Fruit fly (Drosophila melanogaster) ovary, adult (tissue): ENCODE data around the gene Tmem43.

Experiments used
- CG17801 ChIP-seq: fragments of 200-800 bp; optimal IDR thresholded peaks from 2 replicates; lab custom pipeline; 2019; ENCODE audit warnings: missing biosample characterization, mild to moderate bottlenecking, missing genetic modification characterization, moderate library complexity; ENCODE audit not compliant: partially characterized antibody

The Tmem43 gene

DNA sequence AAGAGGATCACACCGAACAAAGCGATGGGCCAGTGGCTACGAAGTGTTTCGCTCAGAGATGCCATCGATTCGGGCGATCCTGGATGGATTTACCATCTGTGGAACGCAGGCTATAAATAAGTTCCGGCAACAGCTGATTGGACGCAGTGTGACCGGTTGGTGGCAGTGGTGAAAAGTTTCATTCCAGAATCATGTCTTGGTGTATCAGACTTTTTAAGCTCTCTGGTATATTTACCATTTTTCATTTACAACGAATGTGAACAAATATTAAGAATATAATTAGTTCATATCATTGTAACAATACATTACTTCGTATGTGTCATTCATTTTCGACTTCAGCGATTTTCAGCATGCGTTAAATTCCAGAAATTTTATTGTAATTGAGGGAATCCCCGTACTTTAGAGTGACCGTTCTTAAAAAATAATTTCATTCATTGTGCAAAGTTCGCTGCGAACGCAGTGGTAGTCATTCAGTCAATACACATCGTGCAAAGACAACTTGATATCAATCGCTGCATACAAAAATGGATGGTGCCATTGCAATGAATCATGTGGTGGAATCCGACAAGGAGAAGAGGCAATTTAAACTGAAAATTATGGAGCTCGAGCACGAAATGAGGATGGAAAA lies at the start of gene Tmem43:
Gene Tmem43, minus strand, starts transcription at position 152 of the 628 bp plus-strand sequence.
- no peak for TF ChIP-seq CG17801

DNA sequence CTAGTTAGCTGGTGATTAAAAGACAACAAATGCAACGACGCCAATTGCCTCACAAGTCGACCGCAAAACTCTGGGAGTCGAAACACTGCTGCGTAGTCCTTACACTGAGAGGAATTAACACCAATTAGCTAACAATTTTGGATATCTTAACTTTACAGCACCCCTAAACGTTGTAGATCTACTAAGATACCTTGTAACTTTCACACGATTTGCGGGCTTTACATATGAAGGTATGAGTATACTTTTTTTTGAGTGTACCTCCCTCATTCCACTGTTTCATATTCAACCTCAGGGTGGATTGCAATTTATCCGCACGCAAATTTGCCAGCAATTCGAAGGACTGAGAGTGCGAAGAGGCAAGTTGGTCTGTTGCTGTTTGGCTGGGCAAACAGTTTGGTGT lies 48.6 kb upstream of the Tmem43 start:
- no peak for TF ChIP-seq CG17801

DNA sequence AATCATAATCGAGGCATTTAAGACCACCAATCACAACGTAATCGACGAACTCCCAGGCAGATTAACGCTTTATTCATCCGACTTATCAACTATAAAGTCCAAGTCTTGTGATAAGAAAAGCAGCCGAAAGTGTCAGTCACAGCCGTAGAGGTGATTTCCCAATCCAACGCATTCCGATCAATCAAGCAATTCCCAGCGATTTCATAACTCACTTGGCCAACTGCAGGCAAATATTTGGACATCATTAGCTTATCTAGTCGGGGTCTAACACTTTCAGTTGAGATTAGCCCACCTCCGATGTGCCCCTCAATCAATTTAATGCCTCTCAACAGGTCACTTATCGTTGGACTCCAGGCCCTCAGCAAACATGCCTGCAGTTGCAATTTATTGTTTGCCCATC lies 48.1 kb upstream of the Tmem43 start:
- no peak for TF ChIP-seq CG17801

DNA sequence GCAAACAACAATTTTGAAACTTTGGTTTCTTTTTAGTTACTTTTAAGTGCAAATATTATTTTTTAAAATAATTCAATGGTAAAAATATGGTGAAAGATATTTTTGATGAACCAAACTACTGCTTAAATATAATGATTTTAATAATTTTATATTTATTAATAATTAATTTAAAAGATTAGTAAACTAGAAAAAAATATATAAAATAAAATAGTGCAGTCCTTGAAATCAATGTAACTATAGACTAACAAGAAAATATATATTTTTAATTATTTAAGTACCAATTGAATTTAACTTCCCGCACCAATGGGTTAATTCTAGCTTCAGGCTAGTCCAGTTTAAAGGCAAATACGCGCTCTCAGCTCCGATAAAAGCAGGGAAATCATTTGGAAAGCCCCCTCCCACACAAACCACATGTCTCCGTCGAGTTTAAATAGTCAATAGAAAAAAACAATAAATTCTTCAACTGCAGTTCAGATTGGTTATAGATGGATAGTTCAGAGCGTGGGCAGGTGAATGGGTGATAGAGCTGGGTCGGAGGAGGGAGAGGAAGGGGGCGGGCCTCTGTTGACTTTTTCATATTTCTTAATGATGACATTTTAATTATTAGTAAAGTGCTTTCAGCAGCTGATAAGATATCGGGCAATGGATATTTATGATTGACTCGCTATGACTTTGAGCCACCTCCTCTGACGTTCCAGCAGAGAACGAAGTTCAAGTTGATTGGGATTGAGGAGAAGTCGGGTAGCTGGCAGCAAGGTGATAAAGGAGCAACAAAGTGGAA lies 47.2 kb upstream of the Tmem43 start:
- no peak for TF ChIP-seq CG17801

DNA sequence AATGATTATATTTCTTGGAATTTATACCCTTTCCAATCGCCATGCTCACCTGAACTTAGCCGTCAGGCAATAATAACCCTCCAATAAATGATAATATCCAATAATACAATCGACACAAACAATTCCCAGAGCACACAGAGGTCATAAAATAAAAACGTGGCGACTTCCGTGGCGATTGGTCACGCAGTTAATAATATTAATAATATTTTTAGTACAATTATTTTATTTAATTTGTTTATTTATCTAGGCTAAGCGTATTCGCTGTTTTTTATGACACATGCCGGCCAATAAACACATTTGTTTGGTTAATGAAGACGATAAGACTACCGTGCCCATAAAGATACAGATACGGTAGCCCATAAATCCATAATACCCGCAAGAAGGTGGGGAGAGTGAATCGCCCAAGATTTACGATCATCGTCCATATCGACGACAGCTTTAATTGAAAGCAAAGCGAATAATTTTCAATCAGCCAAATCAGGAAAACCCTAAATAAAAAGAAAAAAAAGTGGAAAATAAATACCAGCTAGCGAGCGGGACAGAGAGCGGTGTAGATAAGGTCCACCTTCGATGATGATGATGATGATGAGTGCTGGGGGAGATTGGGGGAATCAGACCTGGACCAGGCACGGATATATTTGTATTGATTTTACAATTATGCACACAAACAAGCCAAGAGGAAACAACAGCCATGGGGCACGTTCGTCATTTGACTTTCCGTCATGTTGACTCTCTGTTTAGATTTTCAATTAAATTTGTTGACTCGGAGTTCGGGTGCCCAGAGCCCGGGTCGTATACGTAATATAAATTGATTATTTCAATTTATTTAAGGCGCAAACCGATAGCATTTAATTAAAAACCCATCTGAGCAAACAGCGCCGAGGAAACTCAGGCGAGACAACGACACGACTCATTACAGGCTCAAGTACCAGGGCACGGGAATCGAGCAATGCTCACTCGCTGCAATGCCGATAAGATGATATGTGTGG lies 46.1 kb upstream of the Tmem43 start:
- peak; percentile 62 for TF ChIP-seq CG17801

DNA sequence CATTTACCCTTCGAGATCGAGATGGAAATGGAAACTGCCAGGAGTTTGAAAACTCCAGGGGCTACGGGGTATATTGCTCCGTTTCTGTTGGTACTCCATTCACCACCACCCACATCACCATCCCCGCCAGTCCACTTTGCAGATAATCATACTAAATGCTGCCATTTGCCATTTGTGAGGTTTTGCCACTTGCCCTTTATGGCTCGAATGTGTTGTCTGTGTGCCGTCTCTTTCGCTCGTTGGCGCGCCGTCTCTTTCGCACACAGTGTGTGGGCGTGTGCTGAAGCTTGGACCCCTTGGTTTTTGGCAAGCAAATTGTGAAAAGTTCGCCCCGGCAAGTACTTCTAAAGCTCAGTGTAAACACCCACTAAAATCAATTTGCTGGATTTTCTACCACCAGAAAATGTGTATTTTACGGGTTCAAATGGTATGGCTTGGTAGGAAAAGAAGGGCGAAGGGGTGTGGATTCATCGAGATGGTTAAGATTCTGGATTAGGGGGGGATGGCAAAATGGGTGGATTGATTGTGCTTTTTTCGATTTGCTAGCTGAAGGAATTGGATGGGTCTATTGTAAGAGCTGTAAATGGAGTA lies 43.8 kb upstream of the Tmem43 start:
- no peak for TF ChIP-seq CG17801

DNA sequence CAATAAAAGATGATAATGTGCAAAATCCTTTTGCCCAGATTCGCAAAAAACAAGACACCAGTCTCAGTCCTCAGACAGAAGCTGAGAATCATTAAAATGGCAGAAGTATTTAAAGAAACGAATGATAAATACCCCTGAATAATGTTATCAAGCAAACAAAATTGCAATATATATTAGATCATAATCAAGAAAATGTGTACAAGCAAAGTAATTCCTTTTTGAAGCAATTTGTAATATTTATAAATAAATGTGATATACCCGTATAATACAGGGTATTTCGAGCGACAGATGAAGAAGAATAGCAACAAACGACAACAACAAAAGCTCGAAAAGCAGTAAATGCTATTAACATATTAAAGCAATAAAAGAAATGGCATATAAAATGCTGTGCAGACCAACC lies 43.2 kb upstream of the Tmem43 start:
- no peak for TF ChIP-seq CG17801

DNA sequence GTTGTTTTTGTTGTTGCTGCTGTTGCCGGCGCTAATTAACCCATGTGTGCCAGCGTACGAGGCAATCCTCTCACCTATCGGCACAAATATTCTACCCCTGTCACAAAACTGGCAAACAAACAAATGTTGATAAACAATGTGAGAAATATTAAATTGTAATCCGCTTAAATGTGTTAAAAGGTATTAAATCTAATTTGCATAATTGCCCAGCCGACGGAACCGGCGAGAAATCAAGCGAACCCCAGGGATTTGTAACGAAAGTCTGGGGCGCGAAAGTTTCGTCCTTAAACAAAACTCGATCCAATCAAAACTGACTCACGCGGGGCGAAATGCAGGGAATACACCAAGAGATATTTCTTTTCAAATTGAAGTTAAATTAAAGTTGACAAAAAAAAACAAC lies 41.8 kb upstream of the Tmem43 start:
- TF ChIP-seq CG17801, result no peak

DNA sequence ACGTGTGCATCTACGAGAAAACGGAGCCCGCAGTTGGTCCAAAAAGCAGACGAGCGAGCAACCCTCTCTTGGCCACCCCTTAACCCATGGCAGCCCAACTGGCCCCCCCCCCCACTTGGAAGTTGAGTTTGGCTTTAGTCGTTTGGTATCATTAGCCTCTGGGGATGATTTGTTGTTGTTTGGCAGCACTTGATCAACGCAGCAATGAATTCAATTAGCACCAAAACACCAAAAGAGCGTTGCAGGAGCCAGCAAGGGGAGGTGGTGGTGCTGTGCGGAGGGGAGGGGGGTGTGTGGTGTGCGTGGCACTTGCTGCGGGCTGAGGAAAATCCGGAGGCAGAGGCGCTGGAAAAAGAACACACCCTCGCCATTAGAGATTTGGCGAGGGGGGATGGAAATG lies 40.0 kb upstream of the Tmem43 start:
- no peak for TF ChIP-seq CG17801

DNA sequence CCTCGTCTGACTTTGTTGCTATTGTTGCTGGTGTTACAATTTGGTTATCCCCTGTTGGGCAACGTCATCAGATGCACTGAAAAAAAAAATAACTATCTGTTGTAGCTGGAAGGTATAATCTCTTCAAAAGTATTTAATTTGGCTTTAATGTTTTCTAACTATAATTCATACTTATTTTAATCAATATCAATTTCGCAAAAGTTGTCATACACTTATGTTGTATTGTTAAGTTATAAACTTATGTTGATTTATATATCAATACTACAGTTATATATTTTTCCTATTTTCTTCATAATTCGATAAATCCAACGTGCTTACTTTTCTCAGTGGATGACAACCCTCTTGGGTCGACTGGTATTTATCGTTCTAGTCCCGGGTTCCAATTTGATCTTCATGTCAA lies 38.8 kb upstream of the Tmem43 start:
- TF ChIP-seq CG17801, result no peak

DNA sequence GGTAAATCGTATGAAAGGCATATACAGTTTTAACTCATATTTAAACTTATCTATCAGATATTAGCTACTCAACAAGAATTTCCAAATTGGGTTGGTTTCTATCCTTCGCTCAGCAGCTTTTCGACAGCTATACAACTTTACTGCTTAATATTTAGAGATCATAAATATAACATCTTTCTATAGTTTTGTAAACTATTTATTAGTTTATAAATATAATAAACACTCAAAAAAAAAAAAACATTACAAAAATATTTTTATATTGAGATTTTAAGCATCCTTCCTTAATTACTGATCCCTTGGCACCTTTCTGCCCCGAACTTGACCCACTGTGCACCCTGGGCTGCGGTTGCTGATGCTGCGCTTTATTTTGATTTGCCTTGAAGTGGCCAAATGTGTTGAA lies 38.1 kb upstream of the Tmem43 start:
- TF ChIP-seq CG17801, result no peak

DNA sequence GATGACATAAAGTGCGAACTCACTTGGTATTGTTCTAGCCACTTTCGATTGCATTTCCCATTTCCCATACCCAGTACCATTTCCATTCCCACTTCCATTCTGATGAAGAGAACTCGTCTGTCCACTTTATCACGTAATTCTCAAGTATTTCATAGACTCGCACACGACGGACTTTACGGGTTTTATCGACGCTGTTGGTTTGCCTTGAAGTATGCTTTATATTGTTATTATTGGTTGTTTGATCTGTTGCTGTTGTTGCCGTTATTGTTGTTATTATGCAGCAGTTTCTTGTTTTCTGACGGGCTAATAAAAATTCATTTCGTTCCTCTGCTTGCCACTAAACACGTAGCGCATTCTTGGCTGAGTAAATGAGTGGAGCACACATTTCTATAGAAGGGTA lies 37.6 kb upstream of the Tmem43 start:
- no peak for TF ChIP-seq CG17801

DNA sequence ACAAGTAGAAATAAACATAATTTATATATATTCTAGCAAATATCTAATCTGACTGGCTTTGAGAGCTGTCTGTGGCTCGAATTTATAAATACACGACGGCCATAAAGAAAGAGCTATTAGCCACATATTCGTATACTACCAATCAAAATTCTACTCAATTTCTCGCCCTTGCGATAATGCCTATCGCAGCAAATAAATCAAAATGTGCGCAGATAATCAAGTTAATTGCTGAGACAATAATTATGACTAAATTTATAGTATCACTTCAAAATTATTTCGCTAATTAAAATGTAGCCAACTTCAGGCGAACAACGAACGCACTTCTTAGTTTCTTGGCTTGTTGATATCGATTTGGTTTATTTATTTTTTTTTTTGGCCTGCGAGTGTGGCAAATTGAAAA lies 36.9 kb upstream of the Tmem43 start:
- no peak for TF ChIP-seq CG17801

DNA sequence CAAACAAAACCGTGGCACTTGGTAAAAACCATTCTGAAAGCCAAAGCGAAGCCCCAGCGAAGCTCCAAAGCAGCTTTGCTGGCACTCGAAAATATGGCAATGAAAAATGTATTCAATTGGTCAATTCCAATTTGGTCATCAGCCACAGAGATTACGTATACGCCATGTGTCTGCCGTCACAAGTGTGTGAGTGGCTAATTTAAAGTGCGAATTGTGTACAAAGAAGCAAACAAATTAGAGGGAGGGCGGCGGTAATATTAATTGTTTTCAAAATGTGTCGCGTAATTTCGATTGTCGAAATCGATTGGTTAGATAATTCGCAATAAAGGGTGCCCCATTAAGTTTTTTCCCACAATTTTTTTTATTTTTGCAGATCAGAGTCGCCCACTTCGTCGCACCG lies 34.9 kb upstream of the Tmem43 start:
- no peak for TF ChIP-seq CG17801

DNA sequence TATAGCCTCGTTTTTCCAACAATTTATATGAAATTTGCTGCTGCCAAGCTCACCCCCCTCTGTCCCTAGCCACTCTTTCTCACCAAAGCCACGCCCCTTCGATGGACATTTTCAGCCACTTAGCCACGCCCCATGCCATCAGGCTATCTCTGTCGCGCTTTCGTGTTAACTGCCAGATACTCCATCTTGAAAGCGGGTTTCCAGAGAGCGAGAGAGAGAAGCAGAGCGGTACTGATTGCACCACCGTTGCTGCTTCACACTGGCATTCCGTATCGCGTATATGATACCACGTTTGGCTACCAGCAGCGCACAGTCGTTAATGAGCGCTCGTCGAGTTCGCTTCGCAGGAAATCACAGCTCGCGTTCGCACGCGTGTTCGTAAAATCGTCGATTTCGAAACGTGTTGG lies 33.0 kb upstream of the Tmem43 start, which contains the start of gene exex:
Gene exex, plus strand, starts transcription at position 307 of the 407 bp plus-strand sequence.
- TF ChIP-seq CG17801, result no peak

DNA sequence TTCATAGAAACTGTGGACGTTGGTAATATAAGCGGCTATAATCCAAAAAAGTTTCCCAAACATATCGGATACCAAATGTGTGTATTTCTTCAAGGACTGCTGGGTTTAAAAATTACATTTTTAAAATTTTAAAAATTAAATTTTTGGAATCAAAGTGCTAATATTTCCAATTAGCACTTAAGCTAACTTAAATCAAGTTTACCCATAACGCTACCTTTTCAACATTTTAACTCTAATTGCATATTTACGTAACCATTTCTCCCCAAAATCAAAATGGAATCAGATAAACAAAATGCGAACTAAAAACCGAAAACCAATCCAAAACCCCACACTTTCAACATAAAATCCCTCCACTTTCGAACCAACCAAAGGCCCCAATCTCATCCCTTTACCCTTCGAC lies 31.3 kb upstream of the Tmem43 start, which contains the start of gene CG43880:
Gene CG43880, minus strand, starts transcription at position 101 of the 400 bp plus-strand sequence.
- TF ChIP-seq CG17801, result no peak

DNA sequence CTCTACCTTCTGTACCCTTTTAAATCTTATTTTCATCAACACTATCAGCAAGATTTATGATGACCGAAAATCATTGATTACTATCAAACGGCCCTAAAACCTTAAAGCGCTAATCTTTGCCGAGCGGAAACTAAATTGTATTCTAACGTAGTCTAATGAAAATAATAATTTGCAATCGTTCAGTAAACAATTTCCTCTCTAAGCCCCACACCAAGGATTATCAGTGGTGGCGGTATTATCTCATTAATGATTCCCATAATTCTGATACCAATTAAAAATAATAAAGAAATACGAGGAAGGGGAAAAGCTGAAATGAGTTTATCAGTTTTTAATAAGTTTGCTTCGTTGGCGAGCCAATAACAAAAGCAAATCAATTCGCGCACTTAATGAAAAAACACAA lies 29.0 kb upstream of the Tmem43 start:
- no peak for TF ChIP-seq CG17801
